Fruit fly (Drosophila melanogaster): ENCODE measurements around the gene CG5321.
A peak's percentile ranks its signal among the peaks of the same experiment; 100 is the strongest.

Gene CG5321

dm6 chrX:14689108-14689507 lies 9.7 kb downstream of the CG5321 start (continued):
- TF ChIP-seq Trl (optimal IDR thresholded peaks at IDR 0.05) (no peak), Trl (GFP tag; optimal IDR thresholded peaks at IDR 0.05) (peak; percentile 48), Stat92E (GFP tag; optimal IDR thresholded peaks at IDR 0.05) (no peak), h (optimal IDR thresholded peaks at IDR 0.05) (no peak), ind (GFP tag; optimal IDR thresholded peaks at IDR 0.05) (peak; percentile 76), ATbp (GFP tag; optimal IDR thresholded peaks at IDR 0.05) (peak; percentile 77), CG6254 (GFP tag; optimal IDR thresholded peaks at IDR 0.05) (peak; percentile 31), CG15479 (GFP tag; optimal IDR thresholded peaks at IDR 0.05) (no peak), sob (GFP tag; IDR thresholded peaks at IDR 0.05) (peak; percentile 72; the same call in 1 of the 2 replicates), mld (GFP tag; IDR thresholded peaks at IDR 0.05; ENCODE audit: partially characterized antibody) (no peak), slou (GFP tag; optimal IDR thresholded peaks at IDR 0.05) (no peak), Bteb2 (GFP tag; optimal IDR thresholded peaks at IDR 0.05) (peak; percentile 4), emc (GFP tag; optimal IDR thresholded peaks at IDR 0.05) (no peak), zfh1 (GFP tag; IDR thresholded peaks at IDR 0.05) (peak; percentile 78), tx (GFP tag; optimal IDR thresholded peaks at IDR 0.05) (peak; percentile 40), Awh (GFP tag; IDR thresholded peaks at IDR 0.05) (peak; percentile 76), ro (GFP tag; IDR thresholded peaks at IDR 0.05) (peak; percentile 48; the same call in 1 of the 2 replicates), CG4820 (GFP tag; optimal IDR thresholded peaks at IDR 0.05) (peak; percentile 74), Drgx (GFP tag; IDR thresholded peaks at IDR 0.05) (peak; percentile 86), Atf-2 (GFP tag; optimal IDR thresholded peaks at IDR 0.05) (peak; percentile 42), MESR4 (GFP tag; optimal IDR thresholded peaks at IDR 0.05) (no peak), CG15696 (tag; optimal IDR thresholded peaks at IDR 0.05) (peak; percentile 28), Fer3 (tag; optimal IDR thresholded peaks at IDR 0.05) (peak; percentile 68), CG3838 (GFP tag; optimal IDR thresholded peaks at IDR 0.05) (no peak), CG16813 (GFP tag; IDR thresholded peaks at IDR 0.05; ENCODE audit: partially characterized antibody) (no peak), pfk (GFP tag; optimal IDR thresholded peaks at IDR 0.05) (no peak), CG7987 (GFP tag; optimal IDR thresholded peaks at IDR 0.05) (no peak), chif (GFP tag; optimal IDR thresholded peaks at IDR 0.05) (peak; percentile 46 to 72), PHDP (tag; optimal IDR thresholded peaks at IDR 0.05) (peak; percentile 73), gsb-n (tag; optimal IDR thresholded peaks at IDR 0.05) (peak; percentile 41), dysf (GFP tag; IDR thresholded peaks at IDR 0.05) (peak; percentile 87), D (optimal IDR thresholded peaks at IDR 0.05) (no peak), D (GFP tag; optimal IDR thresholded peaks at IDR 0.05) (peak; percentile 50), CG17359 (tag; optimal IDR thresholded peaks at IDR 0.05) (peak; percentile 82), B-H2 (GFP tag; optimal IDR thresholded peaks at IDR 0.05) (no peak), Opbp (GFP tag; IDR thresholded peaks at IDR 0.05; ENCODE audit: partially characterized antibody) (no peak), wdn (GFP tag; IDR thresholded peaks at IDR 0.05) (no peak), Mad (GFP tag; optimal IDR thresholded peaks at IDR 0.05) (peak; percentile 25), Sox100B (GFP tag; optimal IDR thresholded peaks at IDR 0.05) (peak; percentile 61), CG8388 (GFP tag; optimal IDR thresholded peaks at IDR 0.05) (peak; percentile 63), nmo (GFP tag; optimal IDR thresholded peaks at IDR 0.05) (peak; percentile 75), phol (tag; optimal IDR thresholded peaks at IDR 0.05) (peak; percentile 78), CG31365 (tag; optimal IDR thresholded peaks at IDR 0.05) (peak; percentile 42), tgo (GFP tag; IDR thresholded peaks at IDR 0.05) (peak; percentile 84), CG1603 (tag; optimal IDR thresholded peaks at IDR 0.05) (peak; percentile 90), Med (GFP tag) (peak; percentile 93), CG7839 (tag; optimal IDR thresholded peaks at IDR 0.05) (peak; percentile 83), CG12391 (tag; optimal IDR thresholded peaks at IDR 0.05) (peak; percentile 72), Dfd (GFP tag; optimal IDR thresholded peaks at IDR 0.05) (no peak), Rfx (GFP tag; IDR thresholded peaks at IDR 0.05) (peak; percentile 64), bsh (GFP tag; optimal IDR thresholded peaks at IDR 0.05) (peak in 1 of 2 experiments; percentile 77)

Measured in whole organism, embryonic.